Fruit fly (Drosophila melanogaster): ENCODE results near the gene Kap-alpha3.

The Kap-alpha3 gene

DNA sequence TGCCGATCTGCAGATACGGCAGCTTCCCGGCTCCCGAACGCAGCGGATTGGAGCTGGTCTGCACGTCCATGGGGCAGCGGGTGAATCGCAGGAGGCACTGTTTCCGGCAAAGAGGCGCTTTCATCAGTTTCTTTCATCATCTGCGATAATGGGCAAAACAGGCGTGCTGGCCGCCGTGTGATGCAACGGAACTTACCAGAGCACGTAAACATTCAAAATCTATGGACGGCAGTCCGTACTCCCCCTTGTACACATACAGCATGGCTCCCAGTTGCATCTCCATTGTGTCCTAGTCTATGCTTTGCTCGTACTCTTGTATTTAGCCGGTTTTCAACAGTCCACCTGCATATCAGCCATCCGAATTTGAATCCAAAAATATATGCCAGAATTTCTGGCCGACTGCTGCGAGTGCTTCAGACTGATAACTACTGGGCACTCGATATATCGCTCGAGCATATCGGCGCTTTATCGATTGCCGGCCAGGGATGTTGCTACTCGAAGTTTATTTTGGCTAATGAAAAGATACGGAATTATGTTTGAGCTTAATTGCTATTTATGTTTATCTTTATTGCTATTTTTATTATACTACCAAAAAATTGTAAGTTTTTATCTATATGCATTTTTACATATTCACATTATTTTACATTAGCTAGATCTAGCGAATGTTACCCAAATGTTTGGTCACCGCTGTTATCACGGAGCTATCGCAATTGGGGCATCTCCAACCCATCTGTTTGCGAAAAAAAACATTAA is 14.1 kb downstream of the Kap-alpha3 start, which contains the start of the genes CG9393 and Vps45 (continued):
- peak; percentile 48 for TF ChIP-seq az2 (GFP tag; optimal IDR thresholded peaks at IDR 0.05)
- peak; percentile 5 for TF ChIP-seq Neu2 (GFP tag; optimal IDR thresholded peaks at IDR 0.05; ENCODE audit: borderline replicate concordance)
- TF ChIP-seq CG1792 (GFP tag; optimal IDR thresholded peaks at IDR 0.05) = no peak
- no peak for TF ChIP-seq CG16779 (GFP tag; IDR thresholded peaks at IDR 0.05)
- peak; percentile 72 for TF ChIP-seq CG34376 (GFP tag; optimal IDR thresholded peaks at IDR 0.05)
- peak; percentile 58 for TF ChIP-seq Dek (tag; optimal IDR thresholded peaks at IDR 0.05)
- no peak for TF ChIP-seq CG31441 (GFP tag; IDR thresholded peaks at IDR 0.05)
- no peak for TF ChIP-seq z (GFP tag; IDR thresholded peaks at IDR 0.05)
- TF ChIP-seq Chrac-16 (GFP tag; optimal IDR thresholded peaks at IDR 0.05) = peak; percentile 63
- TF ChIP-seq wek (GFP tag; optimal IDR thresholded peaks at IDR 0.05) = no peak
- no peak for TF ChIP-seq CG5180 (GFP tag; optimal IDR thresholded peaks at IDR 0.05)
- TF ChIP-seq CG15073 (GFP tag; optimal IDR thresholded peaks at IDR 0.05) = no peak
- TF ChIP-seq pho (GFP tag; optimal IDR thresholded peaks at IDR 0.05) = peak; percentile 81
- no peak for TF ChIP-seq fd102C (GFP tag; optimal IDR thresholded peaks at IDR 0.05)
- peak; percentile 58 for TF ChIP-seq NfI (GFP tag; optimal IDR thresholded peaks at IDR 0.05)
- TF ChIP-seq CG17802 (tag; optimal IDR thresholded peaks at IDR 0.05) = peak; percentile 5
- peak; percentile 34; the same call in 1 of the 2 replicates for TF ChIP-seq sisA (GFP tag; IDR thresholded peaks at IDR 0.05)
- peak; percentile 20 for TF ChIP-seq kay (GFP tag; optimal IDR thresholded peaks at IDR 0.05)
- no peak for TF ChIP-seq ERR (GFP tag; optimal IDR thresholded peaks at IDR 0.05)
- TF ChIP-seq Stat92E (GFP tag; optimal IDR thresholded peaks at IDR 0.05) = no peak
- peak; percentile 76 for TF ChIP-seq phol (tag; optimal IDR thresholded peaks at IDR 0.05)
- TF ChIP-seq CG2712 (tag; optimal IDR thresholded peaks at IDR 0.05) = peak; percentile 67
- TF ChIP-seq pros (GFP tag; optimal IDR thresholded peaks at IDR 0.05) = no peak
- TF ChIP-seq Lhr (GFP tag; optimal IDR thresholded peaks at IDR 0.05) = no peak
- TF ChIP-seq Dref (GFP tag; IDR thresholded peaks at IDR 0.05) = peak; percentile 91
- peak; percentile 63 for TF ChIP-seq CG9215 (GFP tag; IDR thresholded peaks at IDR 0.05)
- no peak for TF ChIP-seq salm (tag; optimal IDR thresholded peaks at IDR 0.05)
- peak; percentile 57 for TF ChIP-seq da (GFP tag; optimal IDR thresholded peaks at IDR 0.05)
- TF ChIP-seq CG13624 (GFP tag; optimal IDR thresholded peaks at IDR 0.05) = peak; percentile 62
- TF ChIP-seq CG4730 (GFP tag; IDR thresholded peaks at IDR 0.05) = 0 out of 2 replicates have a peak, but pooled peaks have one; percentile 34
- no peak for TF ChIP-seq HLHmδ (GFP tag; optimal IDR thresholded peaks at IDR 0.05)
- no peak for TF ChIP-seq CG7357 (GFP tag; IDR thresholded peaks at IDR 0.05)
- TF ChIP-seq abd-A (tag; optimal IDR thresholded peaks at IDR 0.05) = no peak
- TF ChIP-seq CG9932 (GFP tag; IDR thresholded peaks at IDR 0.05) = peak; percentile 84
- TF ChIP-seq CG5245 (GFP tag; optimal IDR thresholded peaks at IDR 0.05) = peak; percentile 10
- TF ChIP-seq CG3407 (GFP tag; optimal IDR thresholded peaks at IDR 0.05) = no peak
- peak; percentile 72 for TF ChIP-seq Myb (GFP tag; optimal IDR thresholded peaks at IDR 0.05)
- TF ChIP-seq CG2889 (GFP tag; IDR thresholded peaks at IDR 0.05) = 0 out of 3 replicates have a peak, but pooled peaks have one; percentile 4
- peak; percentile 67 for TF ChIP-seq CG9727 (GFP tag; optimal IDR thresholded peaks at IDR 0.05)
- TF ChIP-seq dan (GFP tag; IDR thresholded peaks at IDR 0.05) = no peak
- peak; percentile 72 for TF ChIP-seq Abd-B (GFP tag; optimal IDR thresholded peaks at IDR 0.05)
- no peak for TF ChIP-seq toy (GFP tag; IDR thresholded peaks at IDR 0.05)
- no peak for TF ChIP-seq usp (GFP tag; optimal IDR thresholded peaks at IDR 0.05)
- TF ChIP-seq CG10654 (GFP tag; optimal IDR thresholded peaks at IDR 0.05) = peak; percentile 59
- TF ChIP-seq C15 (GFP tag; IDR thresholded peaks at IDR 0.05) = no peak
- peak; percentile 5 for TF ChIP-seq CG6683 (GFP tag; optimal IDR thresholded peaks at IDR 0.05)
- TF ChIP-seq CG14965 (GFP tag; optimal IDR thresholded peaks at IDR 0.05; ENCODE audit: borderline replicate concordance) = no peak
- no peak for TF ChIP-seq gem (tag; optimal IDR thresholded peaks at IDR 0.05)
- TF ChIP-seq Rfx (GFP tag; IDR thresholded peaks at IDR 0.05) = peak; percentile 64
- no peak for TF ChIP-seq Hr39 (optimal IDR thresholded peaks at IDR 0.05)

All from whole organism, embryonic.